Fruit fly (Drosophila melanogaster) whole organism, embryonic: ENCODE measurements around the gene osi.

Source experiments
- CG9727 ChIP-seq: fragments of 200-800 bp; sonication (Bioruptor generic); optimal IDR thresholded peaks from 3 replicates; lab custom pipeline; 2017; ENCODE audit warnings: missing biosample characterization, mild to moderate bottlenecking, missing genetic modification characterization
- Pdp1 ChIP-seq, 2 experiments: fragments of 200-800 bp; sonication (Bioruptor generic); optimal IDR thresholded peaks; 3 replicates each; lab custom pipeline; 2016; ENCODE audit warnings: missing biosample characterization in 2 of 2, missing genetic modification characterization in 2 of 2, mild to moderate bottlenecking in 1 of 2, moderate library complexity in 1 of 2

The osi gene

DNA sequence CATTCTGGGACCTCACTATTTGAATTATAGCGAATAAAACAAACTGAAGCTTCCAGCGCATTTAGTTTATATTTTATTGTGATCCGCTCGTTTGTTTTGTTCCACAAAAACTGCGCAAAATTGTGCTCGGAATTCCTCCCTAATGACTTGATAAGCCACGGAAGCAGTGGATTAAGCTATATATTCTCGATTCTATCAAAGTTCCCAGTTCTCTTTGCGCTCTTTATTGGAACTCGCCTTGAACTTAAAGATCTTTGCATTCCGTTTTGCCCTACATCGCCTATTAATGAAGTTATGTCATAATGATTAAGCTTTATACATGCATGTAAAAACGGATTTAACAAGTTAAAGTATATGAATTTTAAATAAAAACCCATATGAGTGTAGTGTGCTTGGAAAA lies 50.6 kb downstream of the osi start, which contains the start of gene Nepl9:
TSS of gene Nepl9 (minus strand) at position 101 of the 400 bp plus-strand sequence.
- TF ChIP-seq Pdp1 (GFP tag; optimal IDR thresholded peaks at IDR 0.05; lab: Kevin White, UChicago) (peak in 1 of 2 experiments; percentile 5), CG9727 (GFP tag; lab: Kevin White, UChicago) (no peak)
